Worm (Caenorhabditis elegans) whole organism, midembryonic: ENCODE data around the gene C07G3.8.

Source experiments
- T22C8.4 ChIP-seq: fragments of 200-800 bp; sonication (Bioruptor generic); IDR thresholded peaks from 2 replicates; pipeline ENCODE4 v1.3.6; 2022; ENCODE audit warnings: missing genetic modification characterization, missing compliant biosample characterization
- cog-1 ChIP-seq: sonication (generic microtip); optimal IDR thresholded peaks from 2 replicates; lab custom pipeline; 2016; ENCODE audit warnings: missing genetic modification characterization, missing compliant biosample characterization
- flt-1 ChIP-seq: fragments of 200-800 bp; sonication (Bioruptor generic); IDR thresholded peaks from 2 replicates; pipeline ENCODE4 v1.3.6; 2022; ENCODE audit warnings: missing genetic modification characterization, missing compliant biosample characterization
- klf-2 ChIP-seq: fragments of 200-800 bp; sonication (Bioruptor generic); conservative IDR thresholded peaks from 2 replicates; pipeline ENCODE4 v1.3.6; 2022; ENCODE audit warnings: missing genetic modification reagents, missing genetic modification characterization, missing compliant biosample characterization
- med-1 ChIP-seq: sonication (generic microtip); optimal IDR thresholded peaks from 2 replicates; lab custom pipeline; 2017; ENCODE audit warnings: missing genetic modification characterization, mild to moderate bottlenecking, missing compliant biosample characterization, antibody characterized with exemption, missing genetic modification reagents; ENCODE audit not compliant: insufficient read depth
- ref-1 ChIP-seq: fragments of 200-800 bp; sonication (Bioruptor generic); conservative IDR thresholded peaks from 2 replicates; pipeline ENCODE4 v1.3.6; 2022; ENCODE audit warnings: missing genetic modification reagents, missing genetic modification characterization, missing compliant biosample characterization
- tab-1 ChIP-seq: fragments of 200-800 bp; sonication (Bioruptor generic); IDR thresholded peaks from 2 replicates; pipeline ENCODE4 v1.3.6; 2022; ENCODE audit warnings: missing genetic modification characterization, missing compliant biosample characterization
- ztf-23 ChIP-seq: fragments of 200-800 bp; sonication (Bioruptor generic); IDR thresholded peaks from 2 replicates; pipeline ENCODE4 v1.3.6; 2022; ENCODE audit warnings: missing genetic modification reagents, missing genetic modification characterization, missing compliant biosample characterization
- ztf-29 ChIP-seq: fragments of 200-800 bp; sonication (Bioruptor generic); IDR thresholded peaks from 2 replicates; pipeline ENCODE4 v1.3.6; 2022; ENCODE audit warnings: missing genetic modification reagents, missing genetic modification characterization, missing compliant biosample characterization

C07G3.8 gene

DNA sequence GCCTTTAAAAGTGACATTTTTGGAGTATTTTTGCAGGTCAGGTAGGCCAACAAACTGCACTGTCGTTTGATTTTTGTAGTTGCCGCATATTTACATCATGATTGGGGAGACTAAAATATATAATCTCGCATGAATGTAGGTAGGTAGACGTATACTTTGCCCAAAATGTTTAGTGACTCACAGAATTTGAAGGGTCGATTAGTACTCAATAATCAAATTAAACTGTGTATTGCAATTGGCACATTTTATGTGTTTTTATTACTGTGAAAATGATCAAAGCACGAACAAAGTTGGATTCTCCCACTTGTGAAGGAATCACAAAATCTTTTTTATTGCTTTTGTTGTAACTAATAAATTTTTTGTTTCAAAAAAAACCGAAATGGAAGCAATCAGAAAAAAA is 5.1 kb downstream of the C07G3.8 start, which contains the start of gene C07G3.15:
Gene C07G3.15, minus strand, starts transcription at position 101 of the 400 bp plus-strand sequence.
- TF ChIP-seq ztf-23 (GFP tag; lab: Robert Waterston, UW) (no peak), ztf-29 (GFP tag; lab: Robert Waterston, UW) (no peak), flt-1 (GFP tag; lab: Robert Waterston, UW) (no peak), tab-1 (no peak), med-1 (GFP tag; lab: Kevin White, UChicago) (no peak), ref-1 (no peak), klf-2 (no peak), cog-1 (no peak), T22C8.4 (no peak)

DNA sequence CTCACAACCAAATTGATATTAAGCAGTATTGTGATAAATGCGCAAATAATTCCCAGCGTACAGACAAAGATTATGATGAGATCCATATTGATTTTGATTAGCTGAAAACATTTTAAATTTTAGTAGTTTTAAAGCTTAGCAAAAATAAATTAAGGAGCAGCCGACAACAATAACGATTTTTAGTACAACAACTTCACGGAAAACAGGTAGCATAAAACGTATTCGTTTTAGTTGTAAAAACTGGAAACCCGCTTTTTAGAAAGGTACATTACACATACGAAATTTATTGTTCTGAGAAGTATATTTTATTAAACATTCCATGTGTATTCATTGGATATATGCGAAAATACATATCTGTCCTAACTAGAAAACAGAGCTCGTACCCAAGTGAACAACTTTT is 11.5 kb downstream of the C07G3.8 start, which contains the start of gene srbc-36:
Gene srbc-36, minus strand, starts transcription at position 101 of the 400 bp plus-strand sequence.
- TF ChIP-seq T22C8.4: no peak
- TF ChIP-seq ztf-23 (GFP tag; lab: Robert Waterston, UW): no peak
- TF ChIP-seq med-1 (GFP tag; lab: Kevin White, UChicago): no peak
- no peak for TF ChIP-seq ztf-29 (GFP tag; lab: Robert Waterston, UW)
- no peak for TF ChIP-seq klf-2
- no peak for TF ChIP-seq ref-1
- no peak for TF ChIP-seq tab-1
- no peak for TF ChIP-seq flt-1 (GFP tag; lab: Robert Waterston, UW)
- no peak for TF ChIP-seq cog-1

DNA sequence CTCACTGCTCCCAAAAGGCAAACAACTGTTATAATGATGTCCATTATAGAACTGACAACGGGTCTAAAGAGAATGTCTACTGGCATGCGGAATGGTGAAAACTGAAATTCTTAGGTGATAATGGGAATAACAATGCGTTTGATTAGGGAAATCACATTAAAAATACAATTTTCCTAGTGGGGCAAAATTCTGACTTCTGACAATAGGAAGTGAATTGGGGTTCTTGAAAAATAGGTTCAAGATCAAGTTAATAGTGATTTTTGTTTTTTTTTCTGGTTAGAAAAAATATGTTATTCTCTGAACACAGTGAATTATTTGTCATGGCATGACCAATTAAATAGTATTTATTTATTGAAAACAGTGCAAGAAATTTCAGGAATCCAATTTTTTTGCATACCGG is 15.1 kb downstream of the C07G3.8 start, which contains the start of gene srbc-32:
Gene srbc-32, minus strand, starts transcription at position 101 of the 400 bp plus-strand sequence.
- no peak for TF ChIP-seq flt-1 (GFP tag; lab: Robert Waterston, UW)
- no peak for TF ChIP-seq ztf-23 (GFP tag; lab: Robert Waterston, UW)
- TF ChIP-seq med-1 (GFP tag; lab: Kevin White, UChicago): no peak
- no peak for TF ChIP-seq klf-2
- TF ChIP-seq T22C8.4: no peak
- TF ChIP-seq cog-1: no peak

DNA sequence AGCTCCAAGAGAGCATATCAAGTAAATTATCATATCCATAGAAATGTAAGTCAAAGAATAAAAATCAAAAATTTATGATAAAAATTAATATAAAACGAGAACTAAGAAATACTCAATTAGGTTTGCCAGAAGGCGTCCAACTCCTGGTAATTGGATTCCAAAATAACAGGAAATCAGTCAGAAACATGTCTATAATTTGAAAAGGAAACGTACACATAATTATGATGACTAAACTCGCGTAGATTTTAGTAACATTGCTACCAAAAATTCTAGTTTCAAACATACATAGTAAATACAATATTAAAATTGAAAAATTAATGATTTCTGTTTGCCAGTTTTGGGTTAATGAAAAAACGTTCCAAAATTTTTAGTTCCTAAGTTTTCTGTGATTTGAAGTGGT is 17.2 kb downstream of the C07G3.8 start, which contains the start of gene srbc-33:
Gene srbc-33, minus strand, starts transcription at position 101 of the 400 bp plus-strand sequence.
- TF ChIP-seq klf-2 (no peak), T22C8.4 (no peak), ztf-29 (GFP tag; lab: Robert Waterston, UW) (no peak), ref-1 (no peak), ztf-23 (GFP tag; lab: Robert Waterston, UW) (no peak), tab-1 (no peak), flt-1 (GFP tag; lab: Robert Waterston, UW) (no peak), cog-1 (no peak), med-1 (GFP tag; lab: Kevin White, UChicago) (no peak)

DNA sequence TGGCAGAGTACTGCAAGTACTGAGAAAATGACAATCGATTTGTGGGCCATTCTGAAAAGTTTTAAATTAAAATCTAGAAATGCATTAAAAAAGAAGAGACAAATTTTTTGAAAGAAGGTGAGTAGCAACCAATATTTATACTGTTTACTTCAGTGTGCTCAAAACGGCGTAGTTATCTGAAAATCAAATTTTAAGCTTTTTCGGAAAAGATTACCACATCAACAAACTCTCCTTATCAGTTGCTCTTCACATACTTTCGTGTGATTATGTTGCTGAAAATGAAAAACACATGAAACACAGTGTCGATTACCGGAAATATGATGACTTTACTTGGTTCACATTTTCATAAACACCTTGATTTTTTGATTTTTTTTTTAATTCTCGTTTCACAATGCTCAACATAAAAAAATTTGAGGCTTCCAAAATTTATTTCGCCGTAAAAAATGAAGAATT is 19.4 kb downstream of the C07G3.8 start, which contains the start of gene lys-7:
Gene lys-7, minus strand, starts transcription at position 51 of the 453 bp plus-strand sequence.
- TF ChIP-seq ref-1 (no peak), ztf-23 (GFP tag; lab: Robert Waterston, UW) (no peak), tab-1 (no peak), cog-1 (no peak), ztf-29 (GFP tag; lab: Robert Waterston, UW) (no peak), flt-1 (GFP tag; lab: Robert Waterston, UW) (no peak), klf-2 (no peak), med-1 (GFP tag; lab: Kevin White, UChicago) (no peak)

DNA sequence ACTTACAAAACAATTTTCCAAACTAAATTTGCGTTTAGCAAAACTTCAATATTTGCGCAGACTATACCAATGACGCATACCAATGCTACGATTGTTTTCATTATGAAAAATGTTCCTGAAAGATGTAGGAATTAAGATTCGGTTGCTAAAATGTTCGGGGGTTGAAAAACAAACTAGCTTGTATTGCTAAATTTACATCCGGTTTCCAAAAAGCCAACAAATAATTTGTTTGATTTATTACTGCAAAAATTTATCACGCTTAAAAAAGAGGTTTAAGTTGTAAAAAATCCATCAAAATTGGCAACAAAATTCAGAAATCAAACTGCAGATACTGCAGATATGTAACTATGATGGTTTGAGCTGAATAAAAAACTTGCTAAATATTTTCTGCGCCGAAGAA is 21.6 kb downstream of the C07G3.8 start, which contains the start of gene srbc-30:
Gene srbc-30, minus strand, starts transcription at position 101 of the 400 bp plus-strand sequence.
- no peak for TF ChIP-seq ztf-23 (GFP tag; lab: Robert Waterston, UW)
- TF ChIP-seq ref-1: no peak
- no peak for TF ChIP-seq cog-1
- TF ChIP-seq klf-2: no peak

DNA sequence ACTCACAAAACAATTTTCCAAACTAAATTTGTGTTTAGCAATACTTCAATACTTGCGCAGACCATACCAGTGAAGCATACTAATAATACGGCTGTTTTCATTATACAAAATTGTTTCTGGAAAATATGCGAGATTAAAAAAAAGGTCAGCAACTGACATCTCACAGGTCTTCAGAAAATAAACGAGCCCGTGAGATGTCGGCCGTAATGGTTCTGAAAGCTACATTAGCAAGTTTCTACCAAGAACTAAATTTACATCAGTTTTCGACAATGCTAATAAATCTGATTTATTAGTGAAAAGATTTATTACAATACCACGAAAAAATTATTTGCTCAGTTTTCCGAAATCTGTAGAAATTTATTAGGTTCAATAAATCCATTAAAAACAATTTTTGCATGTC is 24.4 kb downstream of the C07G3.8 start, which contains the start of gene srbc-31:
Gene srbc-31, minus strand, starts transcription at position 101 of the 400 bp plus-strand sequence.
- TF ChIP-seq ztf-29 (GFP tag; lab: Robert Waterston, UW): no peak
- no peak for TF ChIP-seq T22C8.4
- TF ChIP-seq klf-2: no peak
- no peak for TF ChIP-seq cog-1

DNA sequence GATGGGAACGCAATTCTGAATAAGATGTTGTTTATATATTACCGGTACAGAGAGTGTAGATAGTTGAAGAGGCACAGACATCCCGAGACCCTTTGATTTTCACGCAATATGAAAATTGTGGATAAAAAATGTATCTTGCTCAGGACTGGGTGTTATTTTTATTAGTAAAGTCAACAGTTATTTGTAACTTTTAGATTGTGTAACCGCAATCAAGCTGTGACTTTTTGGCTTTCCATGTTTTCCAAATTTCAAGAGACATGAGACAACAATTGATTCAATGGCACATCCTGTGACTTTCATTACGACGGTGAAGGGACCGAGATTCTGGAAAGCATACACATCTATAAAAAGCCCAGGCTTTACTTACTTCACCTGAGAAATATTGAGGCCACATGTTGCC is 25.7 kb downstream of the C07G3.8 start:
- TF ChIP-seq tab-1: no peak
- no peak for TF ChIP-seq ztf-23 (GFP tag; lab: Robert Waterston, UW)
- no peak for TF ChIP-seq T22C8.4
- no peak for TF ChIP-seq flt-1 (GFP tag; lab: Robert Waterston, UW)
- TF ChIP-seq ztf-29 (GFP tag; lab: Robert Waterston, UW): no peak
- TF ChIP-seq med-1 (GFP tag; lab: Kevin White, UChicago): no peak
- TF ChIP-seq klf-2: no peak
- no peak for TF ChIP-seq ref-1
- no peak for TF ChIP-seq cog-1

DNA sequence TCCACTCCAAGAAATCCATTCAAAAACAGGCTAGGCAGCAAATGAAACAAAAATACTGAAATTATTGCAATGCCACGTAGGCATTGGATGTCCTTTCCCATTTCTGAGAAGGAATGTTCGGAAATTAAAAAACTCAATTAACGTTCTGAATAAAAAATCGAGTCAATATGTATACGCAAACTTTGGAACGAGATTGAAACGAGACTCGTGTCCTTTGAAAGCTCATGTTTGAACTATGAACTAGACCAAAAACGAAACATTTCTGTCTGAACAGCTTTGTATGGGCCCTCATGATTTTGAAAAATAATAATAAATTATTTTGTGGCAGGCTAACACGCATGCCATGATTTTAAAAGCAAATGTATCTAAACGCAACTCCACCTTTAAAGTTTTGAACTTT is 26.9 kb downstream of the C07G3.8 start, which contains the start of gene oac-2:
Gene oac-2, minus strand, starts transcription at position 101 of the 400 bp plus-strand sequence.
- no peak for TF ChIP-seq flt-1 (GFP tag; lab: Robert Waterston, UW)
- no peak for TF ChIP-seq ref-1
- TF ChIP-seq T22C8.4: no peak
- no peak for TF ChIP-seq tab-1
- TF ChIP-seq cog-1: no peak
- no peak for TF ChIP-seq ztf-29 (GFP tag; lab: Robert Waterston, UW)
- no peak for TF ChIP-seq med-1 (GFP tag; lab: Kevin White, UChicago)
- no peak for TF ChIP-seq klf-2

DNA sequence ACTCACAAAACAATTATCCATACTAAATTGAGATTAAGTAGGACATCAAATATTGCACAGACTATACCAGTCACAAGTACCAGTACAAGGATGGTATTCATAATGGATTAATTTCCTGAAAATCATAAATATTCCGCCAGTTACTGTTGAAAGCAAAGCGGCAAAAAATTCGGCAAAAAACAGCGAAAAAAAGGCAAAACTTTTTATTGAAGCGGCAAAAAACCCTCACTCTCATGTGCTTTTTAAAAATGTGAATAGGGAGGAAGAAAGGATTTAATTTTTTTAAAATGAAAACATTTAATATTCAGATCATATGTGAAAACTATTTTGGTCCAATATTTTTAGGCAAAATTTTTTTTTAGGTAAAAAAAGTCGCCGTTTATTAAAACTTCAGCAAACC is 31.2 kb downstream of the C07G3.8 start, which contains the start of gene srbc-29:
Gene srbc-29, minus strand, starts transcription at position 101 of the 400 bp plus-strand sequence.
- TF ChIP-seq cog-1: no peak
- no peak for TF ChIP-seq ref-1
- no peak for TF ChIP-seq flt-1 (GFP tag; lab: Robert Waterston, UW)
- no peak for TF ChIP-seq T22C8.4
- no peak for TF ChIP-seq klf-2
- TF ChIP-seq tab-1: no peak
- TF ChIP-seq ztf-29 (GFP tag; lab: Robert Waterston, UW): no peak
- TF ChIP-seq ztf-23 (GFP tag; lab: Robert Waterston, UW): no peak
- no peak for TF ChIP-seq med-1 (GFP tag; lab: Kevin White, UChicago)
